Fruit fly (Drosophila melanogaster): ENCODE results near the gene CG17283.

DNA sequence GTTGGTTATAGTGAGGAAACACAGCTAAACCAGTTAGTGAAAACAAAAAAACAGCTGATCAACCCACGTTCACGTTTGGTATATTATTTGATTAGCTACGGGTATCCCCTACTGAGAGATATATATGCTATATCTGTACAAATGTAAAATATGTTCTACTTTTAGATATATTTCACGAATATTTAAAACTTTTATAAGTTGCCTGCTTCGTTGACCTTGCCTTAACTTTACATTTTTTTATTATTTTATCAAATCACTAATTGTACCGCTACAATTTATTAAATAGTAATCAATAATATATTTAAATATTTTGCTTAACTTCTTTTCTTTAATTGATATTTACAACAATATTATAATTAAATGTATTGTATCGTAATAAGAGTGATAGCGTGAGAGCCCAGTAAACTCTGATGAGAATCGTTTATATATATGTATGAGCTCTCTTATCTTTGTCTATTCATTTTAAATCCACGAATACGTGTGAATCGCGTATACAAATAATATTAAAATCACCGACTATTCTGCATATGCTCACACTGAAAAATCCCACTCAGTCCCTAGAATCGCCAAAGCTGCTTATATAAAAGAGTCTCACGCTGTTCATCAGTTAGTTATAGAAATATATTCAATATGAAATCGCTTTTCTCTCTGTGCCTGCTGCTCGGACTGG is 4.9 kb downstream of the CG17283 start, which contains the start of gene CG42821:
- TF ChIP-seq Sox14 (GFP tag; optimal IDR thresholded peaks at IDR 0.05) (no peak), CG32006 (GFP tag; optimal IDR thresholded peaks at IDR 0.05) (no peak), CG10631 (GFP tag; optimal IDR thresholded peaks at IDR 0.05) (no peak), ss (GFP tag; optimal IDR thresholded peaks at IDR 0.05) (no peak), Gug (GFP tag; IDR thresholded peaks at IDR 0.05) (no peak), CG8319 (GFP tag; optimal IDR thresholded peaks at IDR 0.05) (no peak)

Data from whole organism, prepupa.